Worm (Caenorhabditis elegans) whole organism, L4 larva: ENCODE results near the gene vps-41.

ENCODE experiments used
- F10B5.3 ChIP-seq: sonication (generic microtip); optimal IDR thresholded peaks from 2 replicates; lab custom pipeline; 2016; ENCODE audit warnings: mild to moderate bottlenecking, missing genetic modification characterization, missing compliant biosample characterization
- F26F4.8 ChIP-seq: fragments of 200-800 bp; sonication (Bioruptor generic); conservative IDR thresholded peaks from 2 replicates; pipeline ENCODE4 v1.3.6; 2022; ENCODE audit warnings: missing genetic modification characterization, missing compliant biosample characterization
- F37D6.2 ChIP-seq: sonication (generic microtip); optimal IDR thresholded peaks from 2 replicates; lab custom pipeline; 2016; ENCODE audit warnings: mild to moderate bottlenecking, missing genetic modification characterization, missing compliant biosample characterization
- T26A8.4 ChIP-seq: fragments of 200-800 bp; sonication (Bioruptor generic); IDR thresholded peaks from 2 replicates; pipeline ENCODE4 v1.3.6; 2022; ENCODE audit warnings: missing genetic modification characterization, missing compliant biosample characterization
- Y105C5A.15 ChIP-seq: fragments of 200-800 bp; sonication (Bioruptor generic); IDR thresholded peaks from 2 replicates; pipeline ENCODE4 v1.3.6; 2022; ENCODE audit warnings: missing genetic modification characterization, missing compliant biosample characterization
- Y48G9A.11 ChIP-seq: fragments of 200-800 bp; sonication (Bioruptor generic); IDR thresholded peaks from 2 replicates; pipeline ENCODE4 v1.3.6; 2022; ENCODE audit warnings: missing genetic modification reagents, missing genetic modification characterization, missing compliant biosample characterization
- Y5F2A.4 ChIP-seq: fragments of 200-800 bp; sonication (Bioruptor generic); optimal IDR thresholded peaks from 2 replicates; lab custom pipeline; 2018; ENCODE audit warnings: mild to moderate bottlenecking, missing genetic modification characterization, missing compliant biosample characterization
- ZK546.5 ChIP-seq, 2 experiments: sonication (generic microtip); optimal IDR thresholded peaks; 2 replicates each; lab custom pipeline; 2017; ENCODE audit warnings: missing biosample characterization in 2 of 2, missing genetic modification characterization in 2 of 2
- aly-2 ChIP-seq: sonication (generic microtip); optimal IDR thresholded peaks from 2 replicates; lab custom pipeline; 2018; ENCODE audit warnings: missing biosample characterization, missing genetic modification characterization
- attf-4 ChIP-seq: sonication (generic microtip); optimal IDR thresholded peaks from 3 replicates; lab custom pipeline; 2017; ENCODE audit warnings: missing biosample characterization, missing genetic modification characterization
- ceh-32 ChIP-seq: sonication (generic microtip); optimal IDR thresholded peaks from 2 replicates; lab custom pipeline; 2016; ENCODE audit warnings: mild to moderate bottlenecking, missing genetic modification characterization, missing compliant biosample characterization; ENCODE audit not compliant: poor library complexity
- ceh-62 ChIP-seq: sonication (generic microtip); optimal IDR thresholded peaks from 2 replicates; lab custom pipeline; 2017; ENCODE audit warnings: missing biosample characterization, missing genetic modification characterization
- ceh-82 ChIP-seq: sonication (generic microtip); optimal IDR thresholded peaks from 2 replicates; lab custom pipeline; 2017; ENCODE audit warnings: missing biosample characterization, missing genetic modification characterization
- ces-1 ChIP-seq: fragments of 150-350 bp; sonication (generic microtip); optimal IDR thresholded peaks from 4 replicates; lab custom pipeline; 2014; ENCODE audit warnings: missing biosample characterization, missing genetic modification reagents, missing genetic modification characterization
- ctbp-1 ChIP-seq: fragments of 200-800 bp; sonication (Bioruptor generic); IDR thresholded peaks from 2 replicates; pipeline ENCODE4 v1.3.6; 2022; ENCODE audit warnings: missing genetic modification reagents, missing genetic modification characterization, missing compliant biosample characterization
- daf-19 ChIP-seq: fragments of 200-800 bp; sonication (Bioruptor generic); conservative IDR thresholded peaks from 2 replicates; pipeline ENCODE4 v1.3.6; 2022; ENCODE audit warnings: missing genetic modification characterization, missing compliant biosample characterization
- dmd-6 ChIP-seq: fragments of 200-800 bp; sonication (Bioruptor generic); IDR thresholded peaks from 2 replicates; pipeline ENCODE4 v1.3.6; 2022; ENCODE audit warnings: missing genetic modification reagents, missing genetic modification characterization, missing compliant biosample characterization
- dmd-8 ChIP-seq: fragments of 200-800 bp; sonication (Bioruptor generic); IDR thresholded peaks from 2 replicates; pipeline ENCODE4 v1.3.6; 2022; ENCODE audit warnings: missing genetic modification characterization, missing compliant biosample characterization
- dve-1 ChIP-seq: sonication (generic microtip); optimal IDR thresholded peaks from 2 replicates; lab custom pipeline; 2017; ENCODE audit warnings: antibody characterized with exemption, mild to moderate bottlenecking, missing genetic modification characterization, missing compliant biosample characterization; ENCODE audit not compliant: insufficient read depth
- fos-1 ChIP-seq: fragments of 150-350 bp; optimal IDR thresholded peaks from 2 replicates; lab custom pipeline; 2014; ENCODE audit warnings: missing biosample characterization, missing genetic modification characterization
- hif-1 ChIP-seq, 2 experiments: sonication (generic microtip); optimal IDR thresholded peaks; 2 replicates each; lab custom pipeline; 2016 to 2017; ENCODE audit warnings: missing compliant biosample characterization in 2 of 2, missing genetic modification characterization in 2 of 2, missing genetic modification reagents in 2 of 2, missing genotype in 2 of 2, mild to moderate bottlenecking in 1 of 2
- hmg-1.1 ChIP-seq: fragments of 200-800 bp; sonication (Bioruptor generic); IDR thresholded peaks from 2 replicates; pipeline ENCODE4 v1.3.6; 2022; ENCODE audit warnings: missing genetic modification reagents, missing genetic modification characterization, missing compliant biosample characterization
- lim-7 ChIP-seq: fragments of 200-800 bp; sonication (Bioruptor generic); IDR thresholded peaks from 2 replicates; pipeline ENCODE4 v1.3.6; 2022; ENCODE audit warnings: missing genetic modification characterization, missing compliant biosample characterization
- lin-13 ChIP-seq: fragments of 150-350 bp; optimal IDR thresholded peaks from 2 replicates; lab custom pipeline; 2014; ENCODE audit warnings: missing biosample characterization, missing genetic modification reagents, missing genetic modification characterization
- lin-39 ChIP-seq: fragments of 150-350 bp; optimal IDR thresholded peaks from 2 replicates; lab custom pipeline; 2014; ENCODE audit warnings: missing biosample characterization, missing genetic modification reagents, missing genetic modification characterization
- lsy-2 ChIP-seq, 2 experiments: fragments of 150-350 bp in 1 of 2; sonication (generic microtip) in 1 of 2; optimal IDR thresholded peaks; 2 replicates each; lab custom pipeline; 2014 to 2017; ENCODE audit warnings: missing biosample characterization in 2 of 2, missing genetic modification characterization in 2 of 2
- madf-9 ChIP-seq: fragments of 200-800 bp; sonication (Bioruptor generic); conservative IDR thresholded peaks from 2 replicates; pipeline ENCODE4 v1.3.6; 2022; ENCODE audit warnings: missing genetic modification reagents, missing genetic modification characterization, missing compliant biosample characterization
- mdl-1 ChIP-seq, 2 experiments: fragments of 150-350 bp in 1 of 2; sonication (generic microtip) in 1 of 2; optimal IDR thresholded peaks; 2 replicates each; lab custom pipeline; 2014 to 2017; ENCODE audit warnings: missing biosample characterization in 2 of 2, missing genetic modification characterization in 2 of 2
- mxl-2 ChIP-seq: fragments of 200-800 bp; sonication (Bioruptor generic); conservative IDR thresholded peaks from 2 replicates; pipeline ENCODE4 v1.3.6; 2022; ENCODE audit warnings: missing genetic modification reagents, missing genetic modification characterization, missing compliant biosample characterization
- mxl-3 ChIP-seq: fragments of 200-800 bp; sonication (Bioruptor generic); optimal IDR thresholded peaks from 2 replicates; lab custom pipeline; 2018; ENCODE audit warnings: mild to moderate bottlenecking, missing genetic modification characterization, missing compliant biosample characterization
- nhr-102 ChIP-seq: sonication (generic microtip); optimal IDR thresholded peaks from 2 replicates; lab custom pipeline; 2016; ENCODE audit warnings: mild to moderate bottlenecking, missing genetic modification characterization, moderate library complexity, missing compliant biosample characterization
- nhr-25 ChIP-seq: sonication (generic microtip); optimal IDR thresholded peaks from 2 replicates; lab custom pipeline; 2017; ENCODE audit warnings: missing genetic modification characterization, mild to moderate bottlenecking, missing compliant biosample characterization, antibody characterized with exemption, moderate library complexity, borderline replicate concordance; ENCODE audit not compliant: insufficient read depth
- nhr-28 ChIP-seq: fragments of 150-350 bp; optimal IDR thresholded peaks from 2 replicates; lab custom pipeline; 2014; ENCODE audit warnings: missing biosample characterization, missing genetic modification characterization
- nhr-41 ChIP-seq: fragments of 200-800 bp; sonication (Bioruptor generic); IDR thresholded peaks from 2 replicates; pipeline ENCODE4 v1.3.6; 2022; ENCODE audit warnings: missing genetic modification reagents, missing genetic modification characterization, missing compliant biosample characterization
- nhr-42 ChIP-seq: fragments of 200-800 bp; sonication (Bioruptor generic); IDR thresholded peaks from 2 replicates; pipeline ENCODE4 v1.3.6; 2022; ENCODE audit warnings: missing genetic modification characterization, missing compliant biosample characterization
- nhr-77 ChIP-seq: fragments of 150-350 bp; optimal IDR thresholded peaks from 2 replicates; lab custom pipeline; 2014; ENCODE audit warnings: missing biosample characterization, missing genetic modification characterization
- php-3 ChIP-seq: fragments of 200-800 bp; sonication (Bioruptor generic); IDR thresholded peaks from 2 replicates; pipeline ENCODE4 v1.3.6; 2022; ENCODE audit warnings: missing genetic modification reagents, missing genetic modification characterization, missing compliant biosample characterization
- rbr-2 ChIP-seq: sonication (generic microtip); optimal IDR thresholded peaks from 2 replicates; lab custom pipeline; 2016; ENCODE audit warnings: missing genotype, missing genetic modification characterization, missing compliant biosample characterization
- set-16 ChIP-seq: fragments of 200-800 bp; sonication (Bioruptor generic); IDR thresholded peaks from 2 replicates; pipeline ENCODE4 v1.3.6; 2022; ENCODE audit warnings: missing genetic modification reagents, missing genetic modification characterization, missing compliant biosample characterization
- skn-1 ChIP-seq: fragments of 150-350 bp; optimal IDR thresholded peaks from 2 replicates; lab custom pipeline; 2014; ENCODE audit warnings: missing biosample characterization, missing genetic modification characterization
- snpc-1.2 ChIP-seq: fragments of 200-800 bp; sonication (Bioruptor generic); IDR thresholded peaks from 2 replicates; pipeline ENCODE4 v1.3.6; 2022; ENCODE audit warnings: missing genetic modification reagents, missing genetic modification characterization, missing compliant biosample characterization
- snpc-4 ChIP-seq: fragments of 150-350 bp; optimal IDR thresholded peaks from 2 replicates; lab custom pipeline; 2014; ENCODE audit warnings: missing biosample characterization, missing genetic modification characterization
- spr-1 ChIP-seq: sonication (generic microtip); optimal IDR thresholded peaks from 2 replicates; lab custom pipeline; 2016; ENCODE audit warnings: mild to moderate bottlenecking, missing genetic modification characterization, missing compliant biosample characterization
- spr-3 ChIP-seq: fragments of 200-800 bp; sonication (Bioruptor generic); optimal IDR thresholded peaks from 2 replicates; lab custom pipeline; 2018; ENCODE audit warnings: mild to moderate bottlenecking, missing genetic modification characterization, missing compliant biosample characterization
- tag-97 ChIP-seq: fragments of 200-800 bp; sonication (Bioruptor generic); IDR thresholded peaks from 2 replicates; pipeline ENCODE4 v1.3.6; 2022; ENCODE audit warnings: missing genetic modification characterization, missing compliant biosample characterization
- tra-1 ChIP-seq: fragments of 200-800 bp; sonication (Bioruptor generic); IDR thresholded peaks from 2 replicates; pipeline ENCODE4 v1.3.6; 2022; ENCODE audit warnings: missing genetic modification reagents, missing genetic modification characterization, missing compliant biosample characterization
- unc-130 ChIP-seq: sonication (generic microtip); optimal IDR thresholded peaks from 2 replicates; lab custom pipeline; 2016; ENCODE audit warnings: missing genetic modification reagents, missing genetic modification characterization, missing compliant biosample characterization
- unc-39 ChIP-seq: sonication (generic microtip); optimal IDR thresholded peaks from 2 replicates; lab custom pipeline; 2017; ENCODE audit warnings: missing biosample characterization, missing genetic modification characterization
- zfp-3 ChIP-seq: fragments of 200-800 bp; sonication (Bioruptor generic); conservative IDR thresholded peaks from 2 replicates; pipeline ENCODE4 v1.3.6; 2022; ENCODE audit warnings: missing genetic modification reagents, missing genetic modification characterization, missing compliant biosample characterization
- zip-11 ChIP-seq: fragments of 200-800 bp; sonication (Bioruptor generic); IDR thresholded peaks from 2 replicates; pipeline ENCODE4 v1.3.6; 2022; ENCODE audit warnings: missing genetic modification characterization, missing compliant biosample characterization
- ztf-11 ChIP-seq: fragments of 150-350 bp; optimal IDR thresholded peaks from 2 replicates; lab custom pipeline; 2014; ENCODE audit warnings: missing biosample characterization, missing genetic modification characterization
- ztf-7 ChIP-seq: fragments of 150-350 bp; optimal IDR thresholded peaks from 2 replicates; lab custom pipeline; 2014; ENCODE audit warnings: missing biosample characterization, missing genetic modification characterization

vps-41 gene

DNA sequence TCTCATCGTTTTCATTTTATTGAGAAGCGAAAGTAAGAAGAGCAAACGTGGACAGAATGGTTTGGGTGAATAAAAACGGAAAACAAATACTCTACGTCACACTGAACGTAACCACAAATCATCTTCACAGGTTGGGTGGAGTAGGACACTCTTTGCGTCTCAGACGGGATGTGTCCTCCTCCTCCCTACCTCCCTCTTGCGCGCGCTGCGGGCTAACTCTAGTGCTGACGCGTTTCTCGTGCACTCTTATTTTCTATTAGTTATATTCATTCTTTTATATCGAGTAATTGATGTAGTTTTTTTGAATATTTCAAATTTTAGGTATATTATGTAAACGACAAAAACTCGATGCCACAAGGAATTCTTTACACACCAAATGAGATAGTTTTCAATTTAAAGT is 39.6 kb upstream of the vps-41 start, which contains the start of gene Y34B4A.7:
Gene Y34B4A.7 (plus strand): TSS at position 297 of the 400 bp plus-strand sequence.
- TF ChIP-seq Y5F2A.4 (GFP tag; lab: Kevin White, UChicago) (no peak), snpc-4 (tag; lab: Kevin White, UChicago) (no peak), ZK546.5 (tag; optimal IDR thresholded peaks at IDR 0.05; lab: Kevin White, UChicago) (no peak), rbr-2 (peak; percentile 73), T26A8.4 (GFP tag; lab: Robert Waterston, UW) (peak; percentile 11; the same call in 1 of the 2 replicates), hmg-1.1 (GFP tag; lab: Robert Waterston, UW) (peak; percentile 67), F26F4.8 (GFP tag; lab: Robert Waterston, UW) (no peak), nhr-77 (tag; lab: Kevin White, UChicago) (no peak), F10B5.3 (peak; percentile 18), lim-7 (no peak), ceh-62 (tag; lab: Kevin White, UChicago) (no peak), ces-1 (GFP tag; lab: Kevin White, UChicago) (no peak), Y105C5A.15 (no peak), nhr-41 (GFP tag; lab: Robert Waterston, UW) (no peak), madf-9 (GFP tag; lab: Robert Waterston, UW) (no peak), F37D6.2 (tag; lab: Kevin White, UChicago) (peak; percentile 22), skn-1 (no peak), ztf-7 (peak; percentile 64), mxl-3 (peak; percentile 25), spr-3 (no peak), nhr-25 (tag; lab: Kevin White, UChicago) (no peak), php-3 (no peak), lin-13 (GFP tag; lab: Kevin White, UChicago) (peak; percentile 38), attf-4 (tag; lab: Kevin White, UChicago) (no peak), fos-1 (tag; lab: Kevin White, UChicago) (no peak), lin-39 (no peak), tra-1 (GFP tag; lab: Robert Waterston, UW) (0 out of 2 replicates have a peak, but pooled peaks have one; percentile 26), dmd-6 (GFP tag; lab: Robert Waterston, UW) (peak; percentile 15; the same call in 1 of the 2 replicates), ctbp-1 (GFP tag; lab: Robert Waterston, UW) (peak; percentile 57; the same call in 1 of the 2 replicates), aly-2 (tag; lab: Kevin White, UChicago) (no peak), ceh-32 (tag; lab: Kevin White, UChicago) (peak; percentile 2), zip-11 (GFP tag; lab: Robert Waterston, UW) (no peak), dve-1 (tag; lab: Kevin White, UChicago) (peak; percentile 72), daf-19 (GFP tag; lab: Robert Waterston, UW) (no peak), mxl-2 (GFP tag; lab: Robert Waterston, UW) (no peak), Y48G9A.11 (no peak), tag-97 (no peak), ceh-82 (tag; lab: Kevin White, UChicago) (no peak), nhr-28 (tag; lab: Kevin White, UChicago) (peak; percentile 65), unc-130 (GFP tag; lab: Kevin White, UChicago) (no peak), zfp-3 (GFP tag; lab: Robert Waterston, UW) (no peak), mdl-1 (tag; optimal IDR thresholded peaks at IDR 0.05; lab: Kevin White, UChicago) (no peak), dmd-8 (GFP tag; lab: Robert Waterston, UW) (no peak), unc-39 (no peak), nhr-42 (GFP tag; lab: Robert Waterston, UW) (no peak), nhr-102 (tag; lab: Kevin White, UChicago) (peak; percentile 44), hif-1 (tag; optimal IDR thresholded peaks at IDR 0.05; lab: Kevin White, UChicago) (peak in 1 of 2 experiments; percentile 14), ztf-11 (no peak), snpc-1.2 (GFP tag; lab: Robert Waterston, UW) (no peak), lsy-2 (tag; optimal IDR thresholded peaks at IDR 0.05; lab: Kevin White, UChicago) (peak in 1 of 2 experiments; percentile 83), set-16 (no peak), spr-1 (no peak)
